Worm (Caenorhabditis elegans) whole organism, L3 larva: ENCODE results near the gene gpd-2.

Source experiments
- R02D3.7 ChIP-seq: fragments of 150-350 bp; optimal IDR thresholded peaks from 2 replicates; lab custom pipeline; 2014; ENCODE audit warnings: missing biosample characterization, missing genetic modification characterization
- ZK546.5 ChIP-seq: sonication (generic microtip); optimal IDR thresholded peaks from 2 replicates; lab custom pipeline; 2017; ENCODE audit warnings: missing biosample characterization, missing genetic modification characterization
- aly-2 ChIP-seq: fragments of 150-350 bp; optimal IDR thresholded peaks from 2 replicates; lab custom pipeline; 2014; ENCODE audit warnings: missing biosample characterization, missing genetic modification characterization
- ama-1 ChIP-seq: fragments of 150-350 bp; optimal IDR thresholded peaks from 2 replicates; lab custom pipeline; 2018
- ceh-16 ChIP-seq: sonication (generic microtip); optimal IDR thresholded peaks from 2 replicates; lab custom pipeline; 2017; ENCODE audit warnings: missing biosample characterization, missing genetic modification characterization
- ceh-28 ChIP-seq: fragments of 150-350 bp; optimal IDR thresholded peaks from 2 replicates; lab custom pipeline; 2014; ENCODE audit warnings: missing biosample characterization, missing genetic modification reagents, missing genetic modification characterization
- ceh-82 ChIP-seq: fragments of 150-350 bp; optimal IDR thresholded peaks from 2 replicates; lab custom pipeline; 2014; ENCODE audit warnings: missing biosample characterization, missing genetic modification characterization
- daf-12 ChIP-seq: fragments of 150-350 bp; optimal IDR thresholded peaks from 2 replicates; lab custom pipeline; 2014; ENCODE audit warnings: missing biosample characterization, missing genetic modification reagents, missing genetic modification characterization
- egl-5 ChIP-seq: fragments of 150-350 bp; optimal IDR thresholded peaks from 2 replicates; lab custom pipeline; 2017; ENCODE audit warnings: missing biosample characterization, missing genetic modification reagents, missing genetic modification characterization, inconsistent platforms
- elt-1 ChIP-seq: fragments of 150-350 bp; optimal IDR thresholded peaks from 2 replicates; lab custom pipeline; 2014; ENCODE audit warnings: missing biosample characterization, missing genetic modification characterization
- elt-2 ChIP-seq: sonication (generic microtip); optimal IDR thresholded peaks from 2 replicates; lab custom pipeline; 2016; ENCODE audit warnings: missing genetic modification reagents, mild to moderate bottlenecking, missing genetic modification characterization, missing compliant biosample characterization
- fkh-10 ChIP-seq: sonication (generic microtip); optimal IDR thresholded peaks from 2 replicates; lab custom pipeline; 2017; ENCODE audit warnings: missing biosample characterization, missing genetic modification reagents, missing genetic modification characterization
- fkh-2 ChIP-seq: fragments of 150-350 bp; optimal IDR thresholded peaks from 2 replicates; lab custom pipeline; 2014; ENCODE audit warnings: missing biosample characterization, missing genetic modification reagents, missing genetic modification characterization
- fos-1 ChIP-seq: fragments of 150-350 bp; optimal IDR thresholded peaks from 2 replicates; lab custom pipeline; 2014; ENCODE audit warnings: missing biosample characterization, missing genetic modification characterization
- hmg-11 ChIP-seq: sonication (generic microtip); optimal IDR thresholded peaks from 2 replicates; lab custom pipeline; 2016; ENCODE audit warnings: missing genetic modification characterization, missing compliant biosample characterization
- jun-1 ChIP-seq: fragments of 150-350 bp; optimal IDR thresholded peaks from 2 replicates; lab custom pipeline; 2014; ENCODE audit warnings: missing biosample characterization, missing genetic modification reagents, missing genetic modification characterization
- lin-15B ChIP-seq: fragments of 150-350 bp; optimal IDR thresholded peaks from 2 replicates; lab custom pipeline; 2014; ENCODE audit warnings: missing biosample characterization, missing genetic modification characterization
- lin-39 ChIP-seq: fragments of 150-350 bp; optimal IDR thresholded peaks from 2 replicates; lab custom pipeline; 2018; ENCODE audit warnings: missing biosample characterization, missing genetic modification reagents, missing genetic modification characterization
- lsy-12 ChIP-seq: sonication (generic microtip); optimal IDR thresholded peaks from 2 replicates; lab custom pipeline; 2016; ENCODE audit warnings: mild to moderate bottlenecking, missing genetic modification characterization, missing compliant biosample characterization
- mdl-1 ChIP-seq: fragments of 150-350 bp; optimal IDR thresholded peaks from 2 replicates; lab custom pipeline; 2014; ENCODE audit warnings: missing biosample characterization, missing genetic modification characterization
- mml-1 ChIP-seq: fragments of 150-350 bp; sonication (generic microtip); optimal IDR thresholded peaks from 3 replicates; lab custom pipeline; 2014; ENCODE audit warnings: missing biosample characterization, missing genetic modification characterization
- nfya-1 ChIP-seq: sonication (generic microtip); optimal IDR thresholded peaks from 2 replicates; lab custom pipeline; 2017; ENCODE audit warnings: missing genetic modification characterization, mild to moderate bottlenecking, missing compliant biosample characterization, antibody characterized with exemption, moderate library complexity; ENCODE audit not compliant: insufficient read depth
- nhr-11 ChIP-seq: fragments of 150-350 bp; optimal IDR thresholded peaks from 2 replicates; lab custom pipeline; 2014; ENCODE audit warnings: missing biosample characterization, missing genetic modification characterization
- nhr-12 ChIP-seq: fragments of 150-350 bp; optimal IDR thresholded peaks from 2 replicates; lab custom pipeline; 2014; ENCODE audit warnings: missing biosample characterization, missing genetic modification characterization
- nhr-23 ChIP-seq: fragments of 150-350 bp; optimal IDR thresholded peaks from 2 replicates; lab custom pipeline; 2014; ENCODE audit warnings: missing biosample characterization, missing genetic modification reagents, missing genetic modification characterization
- nhr-237 ChIP-seq: fragments of 150-350 bp; optimal IDR thresholded peaks from 2 replicates; lab custom pipeline; 2014; ENCODE audit warnings: missing biosample characterization, missing genetic modification characterization
- nhr-25 ChIP-seq: sonication (generic microtip); optimal IDR thresholded peaks from 2 replicates; lab custom pipeline; 2017; ENCODE audit warnings: missing biosample characterization, missing genetic modification characterization
- nhr-28 ChIP-seq: fragments of 150-350 bp; optimal IDR thresholded peaks from 2 replicates; lab custom pipeline; 2014; ENCODE audit warnings: missing biosample characterization, missing genetic modification characterization
- nhr-43 ChIP-seq: sonication (generic microtip); optimal IDR thresholded peaks from 2 replicates; lab custom pipeline; 2016; ENCODE audit warnings: mild to moderate bottlenecking, missing genetic modification characterization, missing compliant biosample characterization; ENCODE audit not compliant: poor library complexity, severe bottlenecking
- nhr-67 ChIP-seq: fragments of 150-350 bp; optimal IDR thresholded peaks from 2 replicates; lab custom pipeline; 2014; ENCODE audit warnings: missing biosample characterization, missing genetic modification characterization
- nhr-76 ChIP-seq: fragments of 150-350 bp; sonication (generic microtip); optimal IDR thresholded peaks from 5 replicates; lab custom pipeline; 2014; ENCODE audit warnings: missing biosample characterization, missing genetic modification characterization
- nhr-77 ChIP-seq: fragments of 150-350 bp; optimal IDR thresholded peaks from 2 replicates; lab custom pipeline; 2014; ENCODE audit warnings: missing biosample characterization, missing genetic modification characterization
- pha-4 ChIP-seq: fragments of 150-350 bp; optimal IDR thresholded peaks from 2 replicates; lab custom pipeline; 2014; ENCODE audit warnings: missing biosample characterization, missing genetic modification reagents, missing genetic modification characterization
- pqm-1 ChIP-seq: fragments of 150-350 bp; optimal IDR thresholded peaks from 2 replicates; lab custom pipeline; 2017; ENCODE audit warnings: missing biosample characterization, missing genetic modification characterization, inconsistent platforms
- skn-1 ChIP-seq: fragments of 150-350 bp; optimal IDR thresholded peaks from 2 replicates; lab custom pipeline; 2014; ENCODE audit warnings: missing biosample characterization, missing genetic modification characterization
- tbx-2 ChIP-seq: sonication (generic microtip); optimal IDR thresholded peaks from 2 replicates; lab custom pipeline; 2016; ENCODE audit warnings: mild to moderate bottlenecking, missing genetic modification characterization, missing compliant biosample characterization
- unc-39 ChIP-seq: sonication (generic microtip); optimal IDR thresholded peaks from 4 replicates; lab custom pipeline; 2017; ENCODE audit warnings: missing biosample characterization, missing genetic modification characterization
- unc-62 ChIP-seq: fragments of 150-350 bp; sonication (generic microtip); optimal IDR thresholded peaks from 4 replicates; lab custom pipeline; 2014; ENCODE audit warnings: missing biosample characterization, missing genetic modification reagents, missing genetic modification characterization
- zag-1 ChIP-seq: fragments of 150-350 bp; optimal IDR thresholded peaks from 2 replicates; lab custom pipeline; 2014; ENCODE audit warnings: missing biosample characterization, missing genetic modification characterization
- ztf-11 ChIP-seq: fragments of 150-350 bp; optimal IDR thresholded peaks from 2 replicates; lab custom pipeline; 2014; ENCODE audit warnings: missing biosample characterization, missing genetic modification characterization

gpd-2 gene

DNA sequence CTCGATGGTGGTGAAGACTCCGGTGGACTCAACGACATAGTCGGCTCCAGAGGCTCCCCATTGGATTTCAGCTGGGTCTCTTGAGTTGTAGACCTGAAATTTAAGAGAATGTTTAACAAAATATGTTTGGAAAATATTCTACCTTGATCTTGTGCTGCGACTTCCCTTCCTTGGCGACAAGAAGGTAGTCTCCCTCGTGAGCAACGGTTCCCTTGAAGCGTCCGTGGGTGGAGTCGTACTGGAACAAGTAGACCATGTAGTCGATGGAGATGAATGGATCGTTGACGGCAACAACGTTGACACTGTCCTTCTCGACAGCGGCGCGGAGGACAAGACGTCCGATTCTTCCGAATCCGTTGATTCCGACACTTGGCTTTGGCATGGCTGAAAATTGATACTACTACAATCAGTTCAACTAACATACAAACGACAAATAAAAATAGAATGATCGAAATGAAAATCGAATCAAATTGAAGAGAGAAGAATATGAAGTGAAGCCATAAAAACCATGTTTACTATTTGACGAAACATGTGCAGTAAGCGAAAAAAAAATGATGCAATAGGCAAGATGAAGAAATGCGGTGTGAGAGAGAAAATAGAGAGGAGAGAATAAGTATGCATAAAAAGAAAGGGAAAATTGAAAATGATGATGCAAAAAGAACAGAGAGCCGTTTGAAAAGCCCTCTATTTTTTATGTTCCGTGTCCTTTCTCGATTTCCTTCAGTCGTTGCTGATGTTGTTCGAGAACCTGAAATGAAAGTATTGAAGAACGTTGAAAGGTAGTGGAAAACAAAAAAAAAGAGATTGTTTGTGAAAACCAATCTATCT is at the start of gene gpd-2:
gpd-2 (minus strand) TSS at position 384 of the 828 bp plus-strand sequence.
- TF ChIP-seq tbx-2 (tag; lab: Kevin White, UChicago), result no peak
- TF ChIP-seq hmg-11 (tag; lab: Kevin White, UChicago), result no peak
- no peak for TF ChIP-seq nhr-12 (tag; lab: Kevin White, UChicago)
- peak; percentile 22 for TF ChIP-seq zag-1
- TF ChIP-seq ama-1 (lab: Kevin White, UChicago), result peak; percentile 84
- TF ChIP-seq skn-1 (tag; lab: Kevin White, UChicago), result peak; percentile 26
- no peak for TF ChIP-seq egl-5 (tag; lab: Kevin White, UChicago)
- no peak for TF ChIP-seq fos-1
- no peak for TF ChIP-seq unc-62 (GFP tag; lab: Kevin White, UChicago)
- TF ChIP-seq pha-4 (tag; lab: Kevin White, UChicago), result peak; percentile 44
- peak; percentile 9 for TF ChIP-seq pqm-1 (tag; lab: Kevin White, UChicago)
- no peak for TF ChIP-seq elt-1 (tag; lab: Kevin White, UChicago)
- no peak for TF ChIP-seq nhr-28

DNA sequence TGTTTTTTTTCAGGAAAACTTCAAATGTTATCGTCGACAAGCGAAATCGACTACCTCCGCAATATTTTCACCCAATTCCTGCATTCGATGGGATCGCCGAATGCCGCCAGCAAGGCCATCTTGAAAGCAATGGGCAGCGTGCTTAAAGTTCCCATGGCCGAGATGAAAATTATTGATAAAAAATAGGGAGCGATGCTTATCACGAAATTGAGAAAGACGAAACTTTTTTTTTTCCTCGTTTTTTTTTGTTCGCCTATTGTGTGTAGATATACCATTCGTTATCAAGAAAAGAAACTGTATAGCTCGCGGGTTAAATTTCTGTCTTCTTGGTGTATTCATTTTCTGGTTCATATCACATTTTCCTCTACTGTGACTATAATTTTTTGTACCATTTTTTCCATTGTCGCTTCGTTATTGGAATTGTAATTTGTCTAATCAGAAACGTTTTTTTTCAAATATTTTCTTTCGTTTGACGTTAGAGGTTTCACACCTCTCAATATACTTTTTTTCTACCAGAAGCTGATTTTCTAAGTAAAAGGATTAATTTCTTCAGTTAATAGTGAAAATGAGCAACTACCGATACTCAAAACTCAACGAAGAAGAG is 49.6 kb upstream of the gpd-2 start, which contains the start of gene syx-6:
syx-6 (plus strand) TSS at position 554 of the 604 bp plus-strand sequence.
- TF ChIP-seq nhr-237 (tag; lab: Kevin White, UChicago) (no peak), fkh-2 (tag; lab: Kevin White, UChicago) (no peak), elt-1 (tag; lab: Kevin White, UChicago) (peak; percentile 72), elt-2 (tag; lab: Kevin White, UChicago) (peak; percentile 56)

DNA sequence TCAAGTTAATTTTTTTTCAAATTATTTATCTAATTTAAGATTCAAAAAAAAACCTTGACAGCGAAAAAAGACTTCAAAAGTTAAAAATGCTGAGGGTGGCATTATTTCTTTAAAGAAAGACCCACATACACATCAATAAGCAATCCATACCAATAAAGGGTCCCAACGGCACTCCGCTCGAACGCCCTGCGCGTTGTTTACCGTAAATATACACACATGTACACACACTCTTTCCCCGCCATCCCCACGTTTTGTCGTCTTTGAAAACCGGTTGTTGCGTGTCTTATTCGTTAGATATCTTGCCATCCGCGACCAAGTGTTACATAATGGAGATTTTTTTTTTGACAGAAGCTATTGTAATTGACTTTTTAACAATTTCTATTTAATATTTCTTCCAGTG is 45.1 kb upstream of the gpd-2 start, which contains the start of gene gcc-1:
gcc-1 (plus strand) TSS at position 399 of the 400 bp plus-strand sequence.
- TF ChIP-seq nfya-1 (tag; lab: Kevin White, UChicago) (peak; percentile 47), daf-12 (tag; lab: Kevin White, UChicago) (no peak), nhr-67 (tag; lab: Kevin White, UChicago) (no peak), R02D3.7 (tag; lab: Kevin White, UChicago) (peak; percentile 90), ceh-82 (no peak), nhr-11 (tag; lab: Kevin White, UChicago) (no peak), nhr-12 (tag; lab: Kevin White, UChicago) (no peak), ztf-11 (tag; lab: Kevin White, UChicago) (no peak), nhr-76 (no peak), elt-2 (tag; lab: Kevin White, UChicago) (peak; percentile 12), ceh-16 (tag; lab: Kevin White, UChicago) (no peak), pha-4 (tag; lab: Kevin White, UChicago) (peak; percentile 58), nhr-23 (tag; lab: Kevin White, UChicago) (peak; percentile 58), egl-5 (tag; lab: Kevin White, UChicago) (no peak), lin-15B (tag; lab: Kevin White, UChicago) (peak; percentile 15), hmg-11 (tag; lab: Kevin White, UChicago) (peak; percentile 19), pqm-1 (tag; lab: Kevin White, UChicago) (no peak), nhr-43 (tag; lab: Kevin White, UChicago) (peak; percentile 56), lin-39 (peak; percentile 58), nhr-25 (peak; percentile 69)

DNA sequence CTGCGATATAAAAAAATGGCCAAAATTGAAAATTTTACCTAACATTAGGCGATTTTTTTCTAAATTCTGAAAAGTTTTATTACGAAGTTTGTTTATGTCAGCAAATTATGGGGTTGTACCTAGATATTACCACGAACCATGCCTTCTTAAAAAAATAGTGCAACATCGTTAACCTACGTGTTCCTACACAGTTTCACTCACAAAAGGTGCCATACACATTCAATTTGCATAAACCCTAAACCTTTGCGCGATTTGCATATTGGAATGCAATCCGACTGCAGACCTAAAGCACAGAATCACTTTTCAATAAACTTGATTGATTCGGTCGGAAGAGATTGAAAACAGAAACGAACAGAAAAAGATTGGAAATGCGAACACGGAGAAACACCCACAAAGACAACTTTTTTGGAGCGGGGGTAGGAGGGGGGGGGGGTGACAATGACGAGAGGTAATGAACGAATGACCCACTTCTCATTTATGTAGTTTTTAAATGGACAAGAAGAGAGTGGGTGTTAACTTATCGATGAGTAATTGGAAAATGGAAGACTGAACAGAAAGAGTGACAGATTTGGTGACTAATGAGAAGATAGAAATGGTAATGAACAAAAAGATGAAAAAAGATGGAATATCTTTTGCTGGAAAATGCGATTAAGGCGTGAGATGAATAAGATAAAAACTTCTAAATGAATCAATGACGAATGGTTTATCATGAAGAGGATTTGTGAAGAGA is 41.7 kb upstream of the gpd-2 start:
- TF ChIP-seq lin-15B (tag; lab: Kevin White, UChicago) (no peak), ama-1 (lab: Kevin White, UChicago) (no peak), ZK546.5 (tag; lab: Kevin White, UChicago) (no peak), hmg-11 (tag; lab: Kevin White, UChicago) (no peak), tbx-2 (tag; lab: Kevin White, UChicago) (no peak), lsy-12 (tag; lab: Kevin White, UChicago) (no peak), daf-12 (tag; lab: Kevin White, UChicago) (no peak), nhr-77 (no peak), egl-5 (tag; lab: Kevin White, UChicago) (peak; percentile 59), jun-1 (tag; lab: Kevin White, UChicago) (no peak), unc-39 (no peak), unc-62 (GFP tag; lab: Kevin White, UChicago) (no peak), nhr-23 (tag; lab: Kevin White, UChicago) (peak; percentile 85), mdl-1 (no peak), nhr-11 (tag; lab: Kevin White, UChicago) (no peak), elt-1 (tag; lab: Kevin White, UChicago) (peak; percentile 38), ceh-16 (tag; lab: Kevin White, UChicago) (no peak), fkh-10 (GFP tag; lab: Kevin White, UChicago) (no peak), nfya-1 (tag; lab: Kevin White, UChicago) (no peak), pqm-1 (tag; lab: Kevin White, UChicago) (peak; percentile 7), fkh-2 (tag; lab: Kevin White, UChicago) (no peak), ceh-28 (no peak), mml-1 (no peak), aly-2 (tag; lab: Kevin White, UChicago) (no peak), ceh-82 (no peak), zag-1 (no peak), elt-2 (tag; lab: Kevin White, UChicago) (no peak)
